Fruit fly (Drosophila melanogaster): ENCODE results near the gene tio.

The tio gene

dm6 chr2L:22018861-22019270, at the start of gene tio:
TSS of gene tio (plus strand) at chr2L:22019208.
- TF ChIP-seq CG14655 (GFP tag; optimal IDR thresholded peaks at IDR 0.05) (no peak), Snoo (tag; optimal IDR thresholded peaks at IDR 0.05) (no peak), Ets98B (GFP tag; IDR thresholded peaks at IDR 0.05) (0 out of 2 replicates have a peak, but pooled peaks have one; percentile 38), gl (tag; optimal IDR thresholded peaks at IDR 0.05) (no peak), CG17806 (tag; optimal IDR thresholded peaks at IDR 0.05) (no peak), CG13204 (GFP tag; optimal IDR thresholded peaks at IDR 0.05) (peak; percentile 5), CG9948 (tag; optimal IDR thresholded peaks at IDR 0.05) (no peak), Pif1B (GFP tag; optimal IDR thresholded peaks at IDR 0.05) (peak; percentile 18), D1 (tag; optimal IDR thresholded peaks at IDR 0.05) (no peak), fd96Ca (GFP tag; IDR thresholded peaks at IDR 0.05) (peak; percentile 58; the same call in 2 of the 3 replicates), EcR (GFP tag; optimal IDR thresholded peaks at IDR 0.05) (no peak), CG15710 (tag; optimal IDR thresholded peaks at IDR 0.05) (no peak)

dm6 chr2L:21970698-21971395, 48.2 kb upstream of the tio start:
- TF ChIP-seq EcR (GFP tag; optimal IDR thresholded peaks at IDR 0.05) (no peak), CG34367 (tag; optimal IDR thresholded peaks at IDR 0.05) (no peak), fd96Ca (GFP tag; IDR thresholded peaks at IDR 0.05) (no peak), CG8159 (tag; optimal IDR thresholded peaks at IDR 0.05) (no peak), CG9948 (tag; optimal IDR thresholded peaks at IDR 0.05) (no peak)

dm6 chr2L:21974895-21975294, 44.1 kb upstream of the tio start:
- TF ChIP-seq Pif1B (GFP tag; optimal IDR thresholded peaks at IDR 0.05) (no peak), gl (tag; optimal IDR thresholded peaks at IDR 0.05) (no peak), CG4496 (GFP tag; IDR thresholded peaks at IDR 0.05) (no peak), D1 (tag; optimal IDR thresholded peaks at IDR 0.05) (no peak), Pif1A (GFP tag; optimal IDR thresholded peaks at IDR 0.05) (no peak), CG8301 (tag; optimal IDR thresholded peaks at IDR 0.05) (no peak)

dm6 chr2L:21992833-21993232, 26.2 kb upstream of the tio start, which contains the start of gene CG2528:
TSS of gene CG2528 (minus strand) at chr2L:21992933.
- TF ChIP-seq CG15710 (tag; optimal IDR thresholded peaks at IDR 0.05): no peak
- no peak for TF ChIP-seq CG17806 (tag; optimal IDR thresholded peaks at IDR 0.05)
- no peak for TF ChIP-seq Pif1B (GFP tag; optimal IDR thresholded peaks at IDR 0.05)
- no peak for TF ChIP-seq Pif1A (GFP tag; optimal IDR thresholded peaks at IDR 0.05)
- TF ChIP-seq CG8301 (tag; optimal IDR thresholded peaks at IDR 0.05): no peak
- no peak for TF ChIP-seq CG12605 (GFP tag; IDR thresholded peaks at IDR 0.05)
- no peak for TF ChIP-seq Snoo (tag; optimal IDR thresholded peaks at IDR 0.05)
- TF ChIP-seq gl (tag; optimal IDR thresholded peaks at IDR 0.05): no peak

dm6 chr2L:21993377-21993776, 25.6 kb upstream of the tio start:
- no peak for TF ChIP-seq CG34367 (tag; optimal IDR thresholded peaks at IDR 0.05)
- TF ChIP-seq CG12605 (GFP tag; IDR thresholded peaks at IDR 0.05): no peak
- no peak for TF ChIP-seq D1 (tag; optimal IDR thresholded peaks at IDR 0.05)
- TF ChIP-seq CG9948 (tag; optimal IDR thresholded peaks at IDR 0.05): peak; percentile 48
- peak; percentile 31 for TF ChIP-seq CG14655 (GFP tag; optimal IDR thresholded peaks at IDR 0.05)
- TF ChIP-seq CG8159 (tag; optimal IDR thresholded peaks at IDR 0.05): peak; percentile 60
- no peak for TF ChIP-seq Snoo (tag; optimal IDR thresholded peaks at IDR 0.05)
- TF ChIP-seq gl (tag; optimal IDR thresholded peaks at IDR 0.05): no peak
- no peak for TF ChIP-seq Ets98B (GFP tag; IDR thresholded peaks at IDR 0.05)
- TF ChIP-seq CG17806 (tag; optimal IDR thresholded peaks at IDR 0.05): no peak
- TF ChIP-seq CG8301 (tag; optimal IDR thresholded peaks at IDR 0.05): no peak
- peak; percentile 27 for TF ChIP-seq Pif1A (GFP tag; optimal IDR thresholded peaks at IDR 0.05)
- TF ChIP-seq rn (GFP tag; IDR thresholded peaks at IDR 0.05): no peak
- TF ChIP-seq fd96Ca (GFP tag; IDR thresholded peaks at IDR 0.05): no peak
- TF ChIP-seq Pif1B (GFP tag; optimal IDR thresholded peaks at IDR 0.05): peak; percentile 4
- TF ChIP-seq CG15710 (tag; optimal IDR thresholded peaks at IDR 0.05): peak; percentile 43
- TF ChIP-seq CG10348 (GFP tag; IDR thresholded peaks at IDR 0.05): no peak
- no peak for TF ChIP-seq CG32121 (GFP tag; IDR thresholded peaks at IDR 0.05)
- no peak for TF ChIP-seq EcR (GFP tag; optimal IDR thresholded peaks at IDR 0.05)
- TF ChIP-seq CG13204 (GFP tag; optimal IDR thresholded peaks at IDR 0.05): no peak
- no peak for TF ChIP-seq CG4496 (GFP tag; IDR thresholded peaks at IDR 0.05)

dm6 chr2L:22014890-22015289, 4.1 kb upstream of the tio start, which contains the start of gene CG31693:
TSS of gene CG31693 (plus strand) at chr2L:22015190.
- TF ChIP-seq Snoo (tag; optimal IDR thresholded peaks at IDR 0.05) (no peak), CG8301 (tag; optimal IDR thresholded peaks at IDR 0.05) (no peak), CG32121 (GFP tag; IDR thresholded peaks at IDR 0.05) (no peak), fd96Ca (GFP tag; IDR thresholded peaks at IDR 0.05) (no peak), Pif1A (GFP tag; optimal IDR thresholded peaks at IDR 0.05) (no peak), CG34367 (tag; optimal IDR thresholded peaks at IDR 0.05) (no peak), CG17806 (tag; optimal IDR thresholded peaks at IDR 0.05) (no peak), CG9948 (tag; optimal IDR thresholded peaks at IDR 0.05) (no peak), gl (tag; optimal IDR thresholded peaks at IDR 0.05) (no peak), CG12605 (GFP tag; IDR thresholded peaks at IDR 0.05) (no peak), CG8159 (tag; optimal IDR thresholded peaks at IDR 0.05) (no peak), CG14655 (GFP tag; optimal IDR thresholded peaks at IDR 0.05) (no peak), EcR (GFP tag; optimal IDR thresholded peaks at IDR 0.05) (no peak), rn (GFP tag; IDR thresholded peaks at IDR 0.05) (no peak)

Measured in whole organism, pupa.